Worm (Caenorhabditis elegans) whole organism, L2 larva: ENCODE results near the gene spin-1.

Source experiments
- C34F6.9 ChIP-seq: fragments of 150-350 bp; optimal IDR thresholded peaks from 2 replicates; lab custom pipeline; 2014; ENCODE audit warnings: missing biosample characterization, missing genetic modification characterization
- R02D3.7 ChIP-seq: fragments of 150-350 bp; optimal IDR thresholded peaks from 2 replicates; lab custom pipeline; 2014; ENCODE audit warnings: missing biosample characterization, missing genetic modification characterization
- Y55F3AM.14 ChIP-seq: fragments of 200-800 bp; sonication (Bioruptor generic); optimal IDR thresholded peaks from 2 replicates; lab custom pipeline; 2018; ENCODE audit warnings: mild to moderate bottlenecking, missing genetic modification characterization, missing compliant biosample characterization
- aly-2 ChIP-seq: fragments of 150-350 bp; optimal IDR thresholded peaks from 2 replicates; lab custom pipeline; 2014; ENCODE audit warnings: missing biosample characterization, missing genetic modification characterization
- blmp-1 ChIP-seq: sonication (generic microtip); optimal IDR thresholded peaks from 2 replicates; lab custom pipeline; 2017; ENCODE audit warnings: missing genetic modification characterization, mild to moderate bottlenecking, missing compliant biosample characterization, antibody characterized with exemption, moderate library complexity; ENCODE audit not compliant: insufficient read depth
- ceh-16 ChIP-seq: fragments of 150-350 bp; optimal IDR thresholded peaks from 2 replicates; lab custom pipeline; 2014; ENCODE audit warnings: missing biosample characterization, missing genetic modification characterization
- crh-2 ChIP-seq: sonication (generic microtip); optimal IDR thresholded peaks from 2 replicates; lab custom pipeline; 2017; ENCODE audit warnings: missing biosample characterization, missing genetic modification characterization
- elt-1 ChIP-seq: fragments of 150-350 bp; optimal IDR thresholded peaks from 2 replicates; lab custom pipeline; 2014; ENCODE audit warnings: missing biosample characterization, missing genetic modification characterization
- lin-13 ChIP-seq: fragments of 150-350 bp; optimal IDR thresholded peaks from 2 replicates; lab custom pipeline; 2014; ENCODE audit warnings: missing biosample characterization, missing genetic modification reagents, missing genetic modification characterization
- lin-39 ChIP-seq: fragments of 150-350 bp; optimal IDR thresholded peaks from 2 replicates; lab custom pipeline; 2014; ENCODE audit warnings: missing biosample characterization, missing genetic modification reagents, missing genetic modification characterization
- mab-5 ChIP-seq: fragments of 150-350 bp; optimal IDR thresholded peaks from 2 replicates; lab custom pipeline; 2014; ENCODE audit warnings: missing biosample characterization, missing genetic modification characterization
- mdl-1 ChIP-seq, 2 experiments: fragments of 150-350 bp in 1 of 2; sonication (generic microtip) in 1 of 2; optimal IDR thresholded peaks; 2 replicates each; lab custom pipeline; 2017; ENCODE audit warnings: missing biosample characterization in 2 of 2, missing genetic modification characterization in 2 of 2
- nhr-11 ChIP-seq: fragments of 150-350 bp; optimal IDR thresholded peaks from 2 replicates; lab custom pipeline; 2014; ENCODE audit warnings: missing biosample characterization, missing genetic modification characterization
- nhr-12 ChIP-seq: fragments of 150-350 bp; optimal IDR thresholded peaks from 2 replicates; lab custom pipeline; 2014; ENCODE audit warnings: missing biosample characterization, missing genetic modification characterization
- nhr-129 ChIP-seq: fragments of 150-350 bp; optimal IDR thresholded peaks from 2 replicates; lab custom pipeline; 2014; ENCODE audit warnings: missing biosample characterization, missing genetic modification characterization
- nhr-21 ChIP-seq: fragments of 150-350 bp; optimal IDR thresholded peaks from 2 replicates; lab custom pipeline; 2014; ENCODE audit warnings: missing biosample characterization, missing genetic modification characterization
- nhr-23 ChIP-seq: fragments of 150-350 bp; optimal IDR thresholded peaks from 2 replicates; lab custom pipeline; 2014; ENCODE audit warnings: missing biosample characterization, missing genetic modification reagents, missing genetic modification characterization
- sem-4 ChIP-seq: fragments of 150-350 bp; optimal IDR thresholded peaks from 2 replicates; lab custom pipeline; 2014; ENCODE audit warnings: missing biosample characterization, missing genetic modification reagents, missing genetic modification characterization
- skn-1 ChIP-seq: sonication (generic microtip); optimal IDR thresholded peaks from 2 replicates; lab custom pipeline; 2017; ENCODE audit warnings: missing biosample characterization, missing genetic modification characterization
- sma-3 ChIP-seq: sonication (generic microtip); optimal IDR thresholded peaks from 2 replicates; lab custom pipeline; 2016; ENCODE audit warnings: missing genetic modification reagents, missing genetic modification characterization, missing compliant biosample characterization
- snpc-4 ChIP-seq: fragments of 150-350 bp; optimal IDR thresholded peaks from 2 replicates; lab custom pipeline; 2014; ENCODE audit warnings: missing biosample characterization, missing genetic modification characterization
- unc-55 ChIP-seq: fragments of 150-350 bp; sonication (generic microtip); optimal IDR thresholded peaks from 3 replicates; lab custom pipeline; 2014; ENCODE audit warnings: missing biosample characterization, missing genetic modification reagents, missing genetic modification characterization
- unc-62 ChIP-seq: fragments of 150-350 bp; optimal IDR thresholded peaks from 2 replicates; lab custom pipeline; 2014; ENCODE audit warnings: missing biosample characterization, missing genetic modification reagents, missing genetic modification characterization
- ztf-1 ChIP-seq: fragments of 200-800 bp; sonication (Bioruptor generic); conservative IDR thresholded peaks from 2 replicates; pipeline ENCODE4 v1.3.6; 2022; ENCODE audit warnings: missing genetic modification characterization, missing compliant biosample characterization
- ztf-4 ChIP-seq: fragments of 150-350 bp; optimal IDR thresholded peaks from 2 replicates; lab custom pipeline; 2014; ENCODE audit warnings: missing biosample characterization, missing genetic modification characterization

Gene spin-1

DNA sequence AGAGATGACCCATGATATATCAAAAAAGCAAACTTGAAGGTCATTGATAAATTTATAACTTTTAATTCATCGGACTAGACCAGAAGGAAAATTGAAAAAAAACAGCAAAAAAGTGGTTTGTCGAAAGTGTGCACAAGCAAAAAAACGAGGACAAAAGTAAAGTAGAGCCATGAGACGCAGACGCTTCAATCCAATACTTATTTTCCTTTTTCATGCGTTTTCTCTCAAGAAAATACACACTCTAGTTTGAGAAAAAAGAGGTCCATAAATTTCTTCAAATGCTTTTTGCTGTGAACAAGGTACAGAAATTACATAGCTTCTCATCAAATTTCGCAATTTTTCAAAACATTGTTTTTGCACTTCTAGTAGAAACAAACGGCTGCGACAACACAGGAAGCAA lies 46.4 kb downstream of the spin-1 start:
- TF ChIP-seq Y55F3AM.14 (GFP tag; lab: Kevin White, UChicago): no peak
- TF ChIP-seq C34F6.9 (tag; lab: Kevin White, UChicago): peak; percentile 56
- no peak for TF ChIP-seq mab-5 (tag; lab: Kevin White, UChicago)
- peak; percentile 79 for TF ChIP-seq unc-55 (GFP tag; lab: Kevin White, UChicago)
- no peak for TF ChIP-seq nhr-11 (tag; lab: Kevin White, UChicago)

DNA sequence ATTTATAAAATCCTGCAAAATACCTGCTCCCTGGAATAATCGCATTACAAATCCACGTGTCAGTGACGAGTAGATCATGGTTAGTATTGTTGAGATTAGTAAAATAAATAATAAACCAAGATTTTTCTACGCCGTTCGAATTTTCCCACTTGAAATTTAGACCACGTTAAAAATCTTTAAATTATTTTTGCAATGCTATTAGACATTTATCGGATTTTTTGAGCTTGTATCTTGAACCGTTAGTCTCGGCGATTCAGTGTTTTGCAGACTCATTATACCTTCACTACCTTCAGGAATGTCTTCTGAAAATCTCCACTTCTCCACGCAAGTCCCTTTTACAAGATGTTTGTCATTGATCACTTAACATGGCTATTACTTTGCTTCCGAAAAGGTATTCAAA lies 47.4 kb downstream of the spin-1 start, which contains the start of gene C27A7.5:
Gene C27A7.5, minus strand, starts transcription at position 101 of the 400 bp plus-strand sequence.
- TF ChIP-seq blmp-1 (tag; lab: Kevin White, UChicago) (no peak), sma-3 (GFP tag; lab: Kevin White, UChicago) (no peak), R02D3.7 (tag; lab: Kevin White, UChicago) (no peak), lin-39 (no peak), ztf-1 (GFP tag; lab: Robert Waterston, UW) (no peak), Y55F3AM.14 (GFP tag; lab: Kevin White, UChicago) (no peak), crh-2 (tag; lab: Kevin White, UChicago) (no peak), nhr-21 (no peak), ceh-16 (no peak), nhr-12 (tag; lab: Kevin White, UChicago) (no peak), snpc-4 (no peak), sem-4 (tag; lab: Kevin White, UChicago) (no peak), skn-1 (no peak), unc-62 (no peak), lin-13 (GFP tag; lab: Kevin White, UChicago) (no peak), aly-2 (no peak)

DNA sequence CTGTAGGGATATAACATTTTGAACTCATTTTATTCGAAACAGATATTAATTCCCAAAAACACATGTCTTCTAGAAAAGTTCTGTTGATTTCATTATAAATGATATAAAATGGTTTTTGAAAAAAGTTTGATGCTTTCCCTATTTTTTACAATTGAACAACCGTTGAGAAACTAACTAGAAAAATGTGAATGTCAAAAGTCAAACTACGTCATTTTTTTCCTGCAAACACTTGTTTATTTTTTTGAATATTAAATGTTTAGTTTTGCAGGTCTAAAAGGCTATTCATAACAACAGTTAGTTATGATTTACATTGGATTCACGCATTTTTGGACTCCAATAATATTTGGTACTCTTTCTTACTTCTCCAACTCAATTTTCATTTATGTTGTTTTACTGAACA lies 48.1 kb downstream of the spin-1 start, which contains the start of gene srj-4:
Gene srj-4, plus strand, starts transcription at position 301 of the 400 bp plus-strand sequence.
- TF ChIP-seq mdl-1 (tag; optimal IDR thresholded peaks at IDR 0.05; lab: Kevin White, UChicago) (no peak), nhr-12 (tag; lab: Kevin White, UChicago) (no peak), elt-1 (no peak)

DNA sequence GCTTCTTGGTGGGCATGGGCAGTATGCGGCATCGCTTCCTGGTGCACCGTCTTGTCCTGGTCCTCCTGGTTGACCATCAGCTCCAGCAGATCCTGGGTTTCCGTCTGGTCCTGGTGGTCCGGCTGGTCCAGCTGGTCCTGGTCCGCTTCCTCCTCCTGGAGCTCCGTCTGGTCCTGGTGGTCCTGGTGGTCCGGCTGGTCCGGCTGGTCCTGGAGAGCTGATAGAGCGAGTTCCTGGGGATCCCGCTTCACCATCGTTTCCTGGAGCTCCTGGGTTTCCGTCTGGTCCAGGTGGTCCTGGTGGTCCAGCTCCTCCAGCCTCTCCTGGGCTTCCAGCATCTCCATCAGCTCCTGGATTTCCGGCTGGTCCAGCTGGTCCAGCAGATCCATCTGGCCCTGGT lies 52.2 kb downstream of the spin-1 start:
- no peak for TF ChIP-seq R02D3.7 (tag; lab: Kevin White, UChicago)
- TF ChIP-seq nhr-129 (tag; lab: Kevin White, UChicago): no peak
- no peak for TF ChIP-seq ztf-4
- no peak for TF ChIP-seq skn-1
- TF ChIP-seq nhr-23: no peak
